Fruit fly (Drosophila melanogaster) whole organism, pupa: ENCODE measurements around the gene CG6610.

Experiments used
- CG10348 ChIP-seq: fragments of 200-800 bp; sonication (Bioruptor generic); IDR thresholded peaks from 2 replicates; pipeline ENCODE4 v1.3.6; 2022; ENCODE audit warnings: missing biosample characterization, missing genetic modification characterization
- CG12605 ChIP-seq: fragments of 200-800 bp; sonication (Bioruptor generic); IDR thresholded peaks from 2 replicates; pipeline ENCODE4 v1.3.6; 2022; ENCODE audit warnings: missing biosample characterization, missing genetic modification characterization
- CG13204 ChIP-seq: fragments of 200-800 bp; sonication (Bioruptor generic); optimal IDR thresholded peaks from 2 replicates; lab custom pipeline; 2018; ENCODE audit warnings: missing biosample characterization, mild to moderate bottlenecking, missing genetic modification characterization, moderate library complexity
- CG14655 ChIP-seq: fragments of 200-800 bp; sonication (Bioruptor generic); optimal IDR thresholded peaks from 3 replicates; lab custom pipeline; 2017; ENCODE audit warnings: mild to moderate bottlenecking, missing biosample characterization, missing genetic modification reagents, missing genetic modification characterization
- CG15710 ChIP-seq: fragments of 200-800 bp; sonication (Bioruptor generic); optimal IDR thresholded peaks from 2 replicates; lab custom pipeline; 2018; ENCODE audit warnings: missing biosample characterization, mild to moderate bottlenecking, missing genetic modification characterization, moderate library complexity
- CG17806 ChIP-seq: fragments of 200-800 bp; sonication (Bioruptor generic); optimal IDR thresholded peaks from 2 replicates; lab custom pipeline; 2018; ENCODE audit warnings: missing biosample characterization, mild to moderate bottlenecking, missing genetic modification characterization, moderate library complexity
- CG32121 ChIP-seq: fragments of 200-800 bp; sonication (Bioruptor generic); IDR thresholded peaks from 2 replicates; pipeline ENCODE4 v1.3.6; 2022; ENCODE audit warnings: missing biosample characterization, missing genetic modification characterization
- CG34367 ChIP-seq: fragments of 200-800 bp; sonication (Bioruptor generic); optimal IDR thresholded peaks from 2 replicates; lab custom pipeline; 2018; ENCODE audit warnings: missing biosample characterization, mild to moderate bottlenecking, missing genetic modification characterization
- CG4496 ChIP-seq: fragments of 200-800 bp; sonication (Bioruptor generic); IDR thresholded peaks from 3 replicates; pipeline ENCODE4 v1.3.6; 2022; ENCODE audit warnings: missing biosample characterization, missing genetic modification characterization
- CG8159 ChIP-seq: fragments of 200-800 bp; sonication (Bioruptor generic); optimal IDR thresholded peaks from 3 replicates; lab custom pipeline; 2018; ENCODE audit warnings: missing biosample characterization, mild to moderate bottlenecking, missing genetic modification characterization, moderate library complexity
- CG8301 ChIP-seq: fragments of 200-800 bp; sonication (Bioruptor generic); optimal IDR thresholded peaks from 2 replicates; lab custom pipeline; 2018; ENCODE audit warnings: missing biosample characterization, mild to moderate bottlenecking, missing genetic modification characterization
- CG9948 ChIP-seq: fragments of 200-800 bp; sonication (Bioruptor generic); optimal IDR thresholded peaks from 2 replicates; lab custom pipeline; 2018; ENCODE audit warnings: missing biosample characterization, mild to moderate bottlenecking, missing genetic modification characterization, moderate library complexity
- D1 ChIP-seq: fragments of 200-800 bp; sonication (Bioruptor generic); optimal IDR thresholded peaks from 2 replicates; lab custom pipeline; 2018; ENCODE audit warnings: missing biosample characterization, mild to moderate bottlenecking, missing genetic modification characterization, moderate library complexity
- EcR ChIP-seq: fragments of 200-800 bp; sonication (Bioruptor generic); optimal IDR thresholded peaks from 3 replicates; lab custom pipeline; 2019; ENCODE audit warnings: missing biosample characterization, missing genetic modification characterization, mild to moderate bottlenecking, moderate library complexity, missing genetic modification reagents
- Ets98B ChIP-seq: fragments of 200-800 bp; sonication (Bioruptor generic); IDR thresholded peaks from 2 replicates; pipeline ENCODE4 v1.3.6; 2022; ENCODE audit warnings: missing biosample characterization, missing genetic modification characterization
- Pif1A ChIP-seq: fragments of 200-800 bp; sonication (Bioruptor generic); optimal IDR thresholded peaks from 3 replicates; lab custom pipeline; 2016; ENCODE audit warnings: missing biosample characterization, missing genetic modification characterization
- Pif1B ChIP-seq: fragments of 200-800 bp; sonication (Bioruptor generic); optimal IDR thresholded peaks from 3 replicates; lab custom pipeline; 2016; ENCODE audit warnings: missing biosample characterization, missing genetic modification characterization
- Snoo ChIP-seq: fragments of 200-800 bp; sonication (Bioruptor generic); optimal IDR thresholded peaks from 3 replicates; lab custom pipeline; 2017; ENCODE audit warnings: missing biosample characterization, mild to moderate bottlenecking, missing genetic modification characterization, inconsistent platforms
- fd96Ca ChIP-seq: fragments of 200-800 bp; sonication (Bioruptor generic); IDR thresholded peaks from 3 replicates; pipeline ENCODE4 v1.3.6; 2022; ENCODE audit warnings: missing biosample characterization, missing genetic modification characterization
- gl ChIP-seq: fragments of 200-800 bp; sonication (Bioruptor generic); optimal IDR thresholded peaks from 2 replicates; lab custom pipeline; 2018; ENCODE audit warnings: missing biosample characterization, mild to moderate bottlenecking, missing genetic modification characterization
- rn ChIP-seq: fragments of 200-800 bp; sonication (Bioruptor generic); IDR thresholded peaks from 2 replicates; pipeline ENCODE4 v1.3.6; 2022; ENCODE audit warnings: missing biosample characterization, missing genetic modification characterization

The CG6610 gene

DNA sequence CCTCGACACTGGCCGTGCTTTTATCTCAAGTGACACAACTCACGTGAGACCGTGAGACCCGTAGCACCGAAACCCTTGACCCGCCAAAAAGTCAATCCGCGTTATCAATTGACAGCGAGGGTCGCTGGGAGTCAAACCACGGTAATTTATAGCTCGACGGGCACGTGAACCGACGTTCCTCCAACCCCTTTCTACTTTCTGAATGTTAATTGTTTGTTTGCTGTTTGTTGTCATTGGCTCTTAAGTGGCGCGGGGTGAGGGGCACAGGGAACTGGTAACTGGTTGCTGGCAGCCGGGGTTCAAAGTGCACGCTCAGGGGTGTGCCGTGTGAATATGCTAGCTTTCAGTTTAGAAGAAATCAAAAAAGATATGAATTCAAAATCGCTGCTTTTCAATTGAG, 31.4 kb downstream of the CG6610 start:
- no peak for TF ChIP-seq CG4496 (GFP tag; lab: Robert Waterston, UW)
- no peak for TF ChIP-seq Pif1A (GFP tag; lab: Kevin White, UChicago)
- no peak for TF ChIP-seq rn
- TF ChIP-seq EcR (GFP tag; lab: Kevin White, UChicago), result no peak
- TF ChIP-seq CG13204, result no peak
- no peak for TF ChIP-seq CG8301 (tag; lab: Kevin White, UChicago)
- TF ChIP-seq CG9948 (tag; lab: Kevin White, UChicago), result no peak
- TF ChIP-seq CG14655, result no peak
- no peak for TF ChIP-seq CG32121 (GFP tag; lab: Robert Waterston, UW)

dm6 chr3L:6108264-6109060, 33.1 kb downstream of the CG6610 start:
- TF ChIP-seq CG34367 (tag; lab: Kevin White, UChicago), result no peak
- TF ChIP-seq Snoo (tag; lab: Kevin White, UChicago), result no peak
- no peak for TF ChIP-seq CG9948 (tag; lab: Kevin White, UChicago)
- TF ChIP-seq CG8301 (tag; lab: Kevin White, UChicago), result no peak
- TF ChIP-seq fd96Ca (GFP tag; lab: Robert Waterston, UW), result no peak
- no peak for TF ChIP-seq Ets98B
- no peak for TF ChIP-seq CG14655
- no peak for TF ChIP-seq EcR (GFP tag; lab: Kevin White, UChicago)
- no peak for TF ChIP-seq gl
- no peak for TF ChIP-seq Pif1B (GFP tag; lab: Kevin White, UChicago)
- no peak for TF ChIP-seq CG17806 (tag; lab: Kevin White, UChicago)
- TF ChIP-seq CG8159 (tag; lab: Kevin White, UChicago), result no peak
- no peak for TF ChIP-seq CG13204
- TF ChIP-seq CG4496 (GFP tag; lab: Robert Waterston, UW), result no peak
- no peak for TF ChIP-seq CG12605 (GFP tag; lab: Robert Waterston, UW)
- no peak for TF ChIP-seq CG10348
- TF ChIP-seq D1 (tag; lab: Kevin White, UChicago), result no peak
- no peak for TF ChIP-seq Pif1A (GFP tag; lab: Kevin White, UChicago)
- TF ChIP-seq, all 21 proteins: peak for 0

dm6 chr3L:6110673-6111449, 35.5 kb downstream of the CG6610 start:
- TF ChIP-seq Pif1B (GFP tag; lab: Kevin White, UChicago), result no peak
- no peak for TF ChIP-seq fd96Ca (GFP tag; lab: Robert Waterston, UW)
- no peak for TF ChIP-seq D1 (tag; lab: Kevin White, UChicago)
- TF ChIP-seq Pif1A (GFP tag; lab: Kevin White, UChicago), result no peak
- no peak for TF ChIP-seq CG32121 (GFP tag; lab: Robert Waterston, UW)
- TF ChIP-seq Ets98B, result no peak
- TF ChIP-seq CG10348, result no peak
- no peak for TF ChIP-seq CG34367 (tag; lab: Kevin White, UChicago)
- no peak for TF ChIP-seq CG9948 (tag; lab: Kevin White, UChicago)
- TF ChIP-seq CG13204, result no peak
- TF ChIP-seq CG17806 (tag; lab: Kevin White, UChicago), result no peak
- no peak for TF ChIP-seq CG8159 (tag; lab: Kevin White, UChicago)
- TF ChIP-seq rn, result no peak

DNA sequence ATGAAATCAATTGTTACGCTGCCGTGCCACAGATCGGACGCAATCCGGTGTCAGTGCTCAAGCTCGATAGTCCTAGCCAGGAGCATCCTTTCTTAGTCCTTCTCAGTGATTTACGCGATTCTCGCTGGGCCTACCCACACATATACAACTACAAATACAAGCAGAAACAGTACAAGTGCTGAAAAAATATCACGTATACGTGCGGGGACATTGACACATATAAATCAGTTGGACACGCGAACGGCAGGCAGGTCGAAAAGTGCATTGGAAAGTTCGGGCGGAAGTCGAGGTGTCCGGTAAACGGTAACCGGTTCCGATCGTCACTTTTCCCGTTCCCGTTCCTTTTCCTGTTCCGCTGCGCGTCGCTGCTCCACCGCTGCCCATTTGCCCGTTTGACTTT, 36.1 kb downstream of the CG6610 start:
- TF ChIP-seq CG32121 (GFP tag; lab: Robert Waterston, UW) (no peak), CG4496 (GFP tag; lab: Robert Waterston, UW) (no peak), CG8301 (tag; lab: Kevin White, UChicago) (no peak), CG10348 (no peak), CG14655 (no peak), Snoo (tag; lab: Kevin White, UChicago) (no peak), Pif1A (GFP tag; lab: Kevin White, UChicago) (no peak)

DNA sequence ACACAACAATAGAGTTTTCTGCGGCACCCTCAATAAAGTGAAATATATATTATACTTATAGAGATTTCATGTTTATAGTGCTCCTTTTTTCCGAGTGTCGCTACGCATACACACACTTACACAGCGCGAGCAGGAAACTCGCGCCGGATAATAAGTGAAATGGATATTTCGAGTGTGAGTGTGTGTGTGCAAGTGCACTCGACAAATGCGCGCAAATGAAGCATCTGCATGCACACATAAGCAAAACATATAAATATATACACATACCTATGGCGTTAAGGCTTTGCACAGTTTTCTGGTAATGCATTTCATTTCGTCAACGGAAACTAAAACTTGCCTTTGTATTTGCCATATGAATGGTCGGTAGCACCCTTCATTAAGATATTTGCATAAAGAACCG, 40.2 kb downstream of the CG6610 start:
- TF ChIP-seq gl, result no peak
- no peak for TF ChIP-seq CG10348
- TF ChIP-seq fd96Ca (GFP tag; lab: Robert Waterston, UW), result no peak
- TF ChIP-seq CG4496 (GFP tag; lab: Robert Waterston, UW), result no peak
- TF ChIP-seq CG32121 (GFP tag; lab: Robert Waterston, UW), result no peak
- TF ChIP-seq CG17806 (tag; lab: Kevin White, UChicago), result no peak
- TF ChIP-seq Pif1B (GFP tag; lab: Kevin White, UChicago), result no peak
- TF ChIP-seq CG34367 (tag; lab: Kevin White, UChicago), result no peak
- no peak for TF ChIP-seq CG8301 (tag; lab: Kevin White, UChicago)
- no peak for TF ChIP-seq Pif1A (GFP tag; lab: Kevin White, UChicago)
- TF ChIP-seq Ets98B, result no peak
- no peak for TF ChIP-seq D1 (tag; lab: Kevin White, UChicago)
- TF ChIP-seq CG12605 (GFP tag; lab: Robert Waterston, UW), result no peak
- no peak for TF ChIP-seq CG15710 (tag; lab: Kevin White, UChicago)
- no peak for TF ChIP-seq rn

DNA sequence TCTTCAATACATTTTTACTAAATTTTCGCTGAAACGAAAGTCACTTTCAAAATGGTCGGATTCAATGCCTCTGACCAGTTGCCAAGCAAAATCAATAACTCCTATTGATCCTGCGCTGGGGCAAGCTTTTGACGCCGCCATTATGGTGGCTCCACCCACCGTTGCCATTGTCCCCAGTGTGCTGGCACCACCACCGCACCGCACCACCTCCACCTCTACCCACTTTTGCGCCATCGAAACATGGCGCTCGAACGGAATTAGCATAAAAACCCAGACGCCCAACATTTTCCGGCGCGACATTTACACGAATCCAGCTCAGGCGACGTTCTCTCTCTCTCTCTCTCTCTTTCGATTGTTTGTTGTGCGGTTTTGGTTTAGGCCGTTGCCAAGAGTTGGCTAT, 41.5 kb downstream of the CG6610 start:
- TF ChIP-seq CG17806 (tag; lab: Kevin White, UChicago) (no peak), rn (no peak), CG13204 (no peak), CG10348 (no peak)
